Worm (Caenorhabditis elegans) whole organism, L4/young adult: Measurements from ENCODE around the gene str-263.

Experiments
- W03F9.2 ChIP-seq: fragments of 150-350 bp; optimal IDR thresholded peaks from 2 replicates; lab custom pipeline; 2014; ENCODE audit warnings: missing biosample characterization, missing genetic modification characterization
- dao-5 ChIP-seq: sonication (generic microtip); optimal IDR thresholded peaks from 2 replicates; lab custom pipeline; 2016; ENCODE audit warnings: missing genotype, missing genetic modification characterization, moderate library complexity, missing compliant biosample characterization
- him-1 ChIP-seq: sonication (generic microtip); optimal IDR thresholded peaks from 2 replicates; lab custom pipeline; 2016; ENCODE audit warnings: missing genotype, missing genetic modification reagents, missing genetic modification characterization, missing compliant biosample characterization

The str-263 gene

ce11 chrV:15650167-15650566 is 37.2 kb downstream of the str-263 start, which contains the start of gene sru-42:
Gene sru-42 (plus strand): TSS chrV:15650467.
- TF ChIP-seq dao-5 (tag; lab: Kevin White, UChicago), result no peak
- TF ChIP-seq him-1 (tag; lab: Kevin White, UChicago), result no peak
- TF ChIP-seq W03F9.2 (tag; lab: Kevin White, UChicago), result no peak

- TF ChIP-seq W03F9.2 (tag; lab: Kevin White, UChicago) (no peak), him-1 (tag; lab: Kevin White, UChicago) (no peak), dao-5 (tag; lab: Kevin White, UChicago) (no peak)
Observed at ce11 chrV:15652147-15652546, 39.2 kb downstream of the str-263 start.

- TF ChIP-seq W03F9.2 (tag; lab: Kevin White, UChicago), result no peak
- TF ChIP-seq dao-5 (tag; lab: Kevin White, UChicago), result no peak
- no peak for TF ChIP-seq him-1 (tag; lab: Kevin White, UChicago)
Observed at ce11 chrV:15654124-15654523, 41.1 kb downstream of the str-263 start, which contains the start of gene F53E4.2. Gene F53E4.2 (plus strand): TSS chrV:15654424.

DNA sequence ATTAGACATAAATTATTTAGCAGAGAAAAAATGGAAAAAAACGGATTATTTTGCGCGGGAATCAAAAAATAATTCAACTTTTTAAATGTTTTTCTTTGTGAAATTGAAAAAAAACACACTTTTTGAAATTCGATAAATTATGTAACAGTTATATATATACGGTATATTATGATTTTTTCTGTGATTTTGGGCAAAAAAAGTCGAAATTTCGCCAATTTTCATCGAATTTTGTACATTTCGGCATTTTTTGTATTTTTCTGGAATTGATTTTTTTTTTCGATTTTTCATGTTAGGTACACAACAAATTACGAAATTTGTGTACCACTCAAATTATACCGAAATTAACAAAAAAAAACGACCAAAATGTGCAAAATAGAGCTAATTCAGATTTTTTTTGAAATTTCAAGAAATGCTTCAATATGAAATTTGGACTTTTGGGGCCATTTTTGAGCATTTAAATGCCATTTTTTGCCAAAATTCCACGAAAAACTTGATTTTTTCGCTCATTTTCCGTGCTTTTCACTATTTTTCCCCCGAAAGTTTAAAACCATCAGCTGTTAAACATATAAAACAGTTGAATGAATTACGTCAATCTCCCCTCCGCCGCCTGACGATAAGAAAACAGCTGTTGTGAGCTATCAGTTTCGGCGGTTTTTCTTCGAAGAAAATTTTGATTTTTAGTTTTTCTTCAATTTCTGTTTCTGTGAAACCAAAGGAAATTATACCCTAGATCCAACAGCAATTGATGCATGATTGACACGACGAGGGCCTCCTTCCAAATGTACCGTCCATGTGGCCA is 45.5 kb downstream of the str-263 start:
- TF ChIP-seq dao-5 (tag; lab: Kevin White, UChicago), result no peak
- TF ChIP-seq him-1 (tag; lab: Kevin White, UChicago), result no peak
- no peak for TF ChIP-seq W03F9.2 (tag; lab: Kevin White, UChicago)

DNA sequence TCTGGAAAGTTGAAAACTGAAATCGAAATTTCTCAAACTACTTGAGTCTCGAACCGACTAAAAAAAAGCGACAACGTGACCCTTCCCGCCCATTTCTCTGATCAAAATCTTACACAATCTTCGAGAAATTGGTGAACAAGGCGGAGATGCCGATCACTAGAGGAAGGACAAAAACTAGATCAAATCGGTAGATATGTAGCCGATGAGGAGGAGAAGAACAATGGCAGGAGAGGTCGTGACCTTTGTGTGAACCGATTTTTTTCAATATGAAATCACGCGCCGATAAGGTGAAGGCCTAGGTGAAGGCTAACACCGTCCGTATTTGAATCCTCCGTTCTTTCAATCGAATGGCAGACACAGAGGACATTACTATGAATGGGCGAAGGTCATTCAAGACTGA is 48.0 kb downstream of the str-263 start:
- TF ChIP-seq dao-5 (tag; lab: Kevin White, UChicago) (no peak), W03F9.2 (tag; lab: Kevin White, UChicago) (no peak), him-1 (tag; lab: Kevin White, UChicago) (no peak)

- TF ChIP-seq W03F9.2 (tag; lab: Kevin White, UChicago), result no peak
- no peak for TF ChIP-seq him-1 (tag; lab: Kevin White, UChicago)
- TF ChIP-seq dao-5 (tag; lab: Kevin White, UChicago), result no peak
Observed at ce11 chrV:15661580-15661979, 48.6 kb downstream of the str-263 start.

ce11 chrV:15664053-15664661 is 51.2 kb downstream of the str-263 start:
- TF ChIP-seq W03F9.2 (tag; lab: Kevin White, UChicago) (no peak), him-1 (tag; lab: Kevin White, UChicago) (no peak), dao-5 (tag; lab: Kevin White, UChicago) (no peak)
